Fruit fly (Drosophila melanogaster) whole organism, embryonic: ENCODE results near the gene Psa.

Source experiments
- Asciz ChIP-seq: fragments of 200-800 bp; sonication (Bioruptor generic); optimal IDR thresholded peaks from 2 replicates; lab custom pipeline; 2017; ENCODE audit warnings: missing biosample characterization, mild to moderate bottlenecking, missing genetic modification characterization, missing genetic modification reagents
- CG12299 ChIP-seq: fragments of 200-800 bp; sonication (Bioruptor generic); optimal IDR thresholded peaks from 2 replicates; lab custom pipeline; 2018; ENCODE audit warnings: missing biosample characterization, mild to moderate bottlenecking, missing genetic modification characterization
- CG12391 ChIP-seq: fragments of 200-800 bp; sonication (Bioruptor generic); optimal IDR thresholded peaks from 3 replicates; lab custom pipeline; 2018; ENCODE audit warnings: missing biosample characterization, mild to moderate bottlenecking, missing genetic modification characterization, moderate library complexity
- CG12659 ChIP-seq: fragments of 200-800 bp; sonication (Bioruptor generic); optimal IDR thresholded peaks from 3 replicates; lab custom pipeline; 2017; ENCODE audit warnings: mild to moderate bottlenecking, missing biosample characterization, missing genetic modification reagents, missing genetic modification characterization
- CG13296 ChIP-seq: fragments of 200-800 bp; sonication (Bioruptor generic); optimal IDR thresholded peaks from 3 replicates; lab custom pipeline; 2018; ENCODE audit warnings: missing biosample characterization, mild to moderate bottlenecking, missing genetic modification characterization
- CG13624 ChIP-seq: fragments of 200-800 bp; sonication (Bioruptor generic); optimal IDR thresholded peaks from 2 replicates; lab custom pipeline; 2016; ENCODE audit warnings: missing biosample characterization, missing genetic modification characterization
- CG14441 ChIP-seq: fragments of 200-800 bp; sonication (Bioruptor generic); IDR thresholded peaks from 2 replicates; pipeline ENCODE4 v1.3.6; 2022; ENCODE audit warnings: missing biosample characterization, missing genetic modification characterization
- CG31441 ChIP-seq: fragments of 200-800 bp; sonication (Bioruptor generic); IDR thresholded peaks from 2 replicates; pipeline ENCODE4 v1.3.6; 2022; ENCODE audit warnings: missing biosample characterization, missing genetic modification characterization
- CG32532 ChIP-seq: fragments of 200-800 bp; sonication (Bioruptor generic); IDR thresholded peaks from 2 replicates; pipeline ENCODE4 v1.3.6; 2022; ENCODE audit warnings: missing biosample characterization, missing genetic modification characterization
- CG3407 ChIP-seq: fragments of 200-800 bp; sonication (Bioruptor generic); optimal IDR thresholded peaks from 2 replicates; lab custom pipeline; 2018; ENCODE audit warnings: missing biosample characterization, mild to moderate bottlenecking, missing genetic modification characterization
- CG3847 ChIP-seq: fragments of 200-800 bp; sonication (Bioruptor generic); IDR thresholded peaks from 2 replicates; pipeline ENCODE4 v1.3.6; 2022; ENCODE audit warnings: missing biosample characterization, missing genetic modification characterization
- CG4360 ChIP-seq: fragments of 200-800 bp; sonication (Bioruptor generic); IDR thresholded peaks from 2 replicates; pipeline ENCODE4 v1.3.6; 2022; ENCODE audit warnings: missing biosample characterization, missing genetic modification characterization
- CG4404 ChIP-seq: fragments of 200-800 bp; sonication (Bioruptor generic); IDR thresholded peaks from 2 replicates; pipeline ENCODE4 v1.3.6; 2022; ENCODE audit warnings: missing biosample characterization, missing genetic modification characterization
- CG6272 ChIP-seq: fragments of 200-800 bp; sonication (Bioruptor generic); IDR thresholded peaks from 2 replicates; pipeline ENCODE4 v1.3.6; 2022; ENCODE audit warnings: missing biosample characterization, missing genetic modification characterization
- CG6813 ChIP-seq: fragments of 200-800 bp; sonication (Bioruptor generic); optimal IDR thresholded peaks from 2 replicates; lab custom pipeline; 2017; ENCODE audit warnings: missing biosample characterization, missing genetic modification characterization, mild to moderate bottlenecking, moderate library complexity, missing genetic modification reagents
- CG6854 ChIP-seq: fragments of 200-800 bp; sonication (Bioruptor generic); optimal IDR thresholded peaks from 3 replicates; lab custom pipeline; 2017; ENCODE audit warnings: missing biosample characterization, mild to moderate bottlenecking, missing genetic modification characterization
- CG9609 ChIP-seq: fragments of 200-800 bp; sonication (Bioruptor generic); optimal IDR thresholded peaks from 3 replicates; lab custom pipeline; 2016; ENCODE audit warnings: missing biosample characterization, missing genetic modification characterization
- CG9932 ChIP-seq: fragments of 200-800 bp; sonication (Bioruptor generic); IDR thresholded peaks from 2 replicates; pipeline ENCODE4 v1.3.6; 2022; ENCODE audit warnings: missing biosample characterization, missing genetic modification characterization
- Dref ChIP-seq: fragments of 200-800 bp; sonication (Bioruptor generic); IDR thresholded peaks from 2 replicates; pipeline ENCODE4 v1.3.6; 2022; ENCODE audit warnings: missing biosample characterization, missing genetic modification characterization
- E2f1 ChIP-seq: fragments of 200-800 bp; sonication (Bioruptor generic); IDR thresholded peaks from 2 replicates; pipeline ENCODE4 v1.3.6; 2022; ENCODE audit warnings: missing biosample characterization, missing genetic modification characterization
- HLH4C ChIP-seq: fragments of 200-800 bp; sonication (Bioruptor generic); IDR thresholded peaks from 3 replicates; pipeline ENCODE4 v1.3.6; 2022; ENCODE audit warnings: missing biosample characterization, missing genetic modification characterization; ENCODE audit not compliant: partially characterized antibody
- Hsf ChIP-seq: fragments of 200-800 bp; sonication (Bioruptor generic); optimal IDR thresholded peaks from 3 replicates; lab custom pipeline; 2016; ENCODE audit warnings: missing biosample characterization, missing genetic modification characterization
- Jarid2 ChIP-seq: fragments of 200-800 bp; sonication (Bioruptor generic); optimal IDR thresholded peaks from 3 replicates; lab custom pipeline; 2017; ENCODE audit warnings: mild to moderate bottlenecking, missing biosample characterization, missing genetic modification reagents, missing genetic modification characterization
- NFAT ChIP-seq: fragments of 200-800 bp; sonication (Bioruptor generic); IDR thresholded peaks from 2 replicates; pipeline ENCODE4 v1.3.6; 2022; ENCODE audit warnings: missing biosample characterization, missing genetic modification characterization
- Oli ChIP-seq: fragments of 200-800 bp; sonication (Bioruptor generic); optimal IDR thresholded peaks from 2 replicates; lab custom pipeline; 2018; ENCODE audit warnings: missing biosample characterization, mild to moderate bottlenecking, missing genetic modification characterization, moderate library complexity
- Opbp ChIP-seq: fragments of 200-800 bp; sonication (Bioruptor generic); IDR thresholded peaks from 3 replicates; pipeline ENCODE4 v1.3.6; 2022; ENCODE audit warnings: missing biosample characterization, missing genetic modification characterization; ENCODE audit not compliant: partially characterized antibody
- Poxn ChIP-seq: fragments of 200-800 bp; sonication (Bioruptor generic); IDR thresholded peaks from 2 replicates; pipeline ENCODE4 v1.3.6; 2022; ENCODE audit warnings: missing biosample characterization, missing genetic modification characterization
- Rx ChIP-seq: fragments of 200-800 bp; sonication (Bioruptor generic); IDR thresholded peaks from 2 replicates; pipeline ENCODE4 v1.3.6; 2022; ENCODE audit warnings: missing biosample characterization, missing genetic modification characterization
- Scr ChIP-seq: fragments of 200-800 bp; sonication (Bioruptor generic); IDR thresholded peaks from 2 replicates; pipeline ENCODE4 v1.3.6; 2022; ENCODE audit warnings: missing biosample characterization, missing genetic modification characterization; ENCODE audit not compliant: partially characterized antibody
- Taf1 ChIP-seq: fragments of 200-800 bp; sonication (Bioruptor generic); IDR thresholded peaks from 2 replicates; pipeline ENCODE4 v1.3.6; 2022; ENCODE audit warnings: missing biosample characterization, missing genetic modification characterization
- bigmax ChIP-seq: fragments of 200-800 bp; sonication (Bioruptor generic); optimal IDR thresholded peaks from 2 replicates; lab custom pipeline; 2018; ENCODE audit warnings: missing biosample characterization, mild to moderate bottlenecking, missing genetic modification characterization
- cato ChIP-seq: fragments of 200-800 bp; sonication (Bioruptor generic); optimal IDR thresholded peaks from 2 replicates; lab custom pipeline; 2016; ENCODE audit warnings: missing biosample characterization, missing genetic modification characterization, borderline replicate concordance
- chif ChIP-seq, 2 experiments: fragments of 200-800 bp; sonication (Bioruptor generic); optimal IDR thresholded peaks; 3 replicates each; lab custom pipeline; 2016; ENCODE audit warnings: missing biosample characterization in 2 of 2, missing genetic modification characterization in 2 of 2
- chn ChIP-seq: fragments of 200-800 bp; sonication (Bioruptor generic); optimal IDR thresholded peaks from 2 replicates; lab custom pipeline; 2016; ENCODE audit warnings: missing biosample characterization, missing genetic modification characterization
- corto ChIP-seq: fragments of 200-800 bp; sonication (Bioruptor generic); optimal IDR thresholded peaks from 2 replicates; lab custom pipeline; 2016; ENCODE audit warnings: missing biosample characterization, mild to moderate bottlenecking, missing genetic modification characterization, moderate library complexity
- crp ChIP-seq, 2 experiments: fragments of 200-800 bp; sonication (Bioruptor generic); optimal IDR thresholded peaks; 2 replicates in 1 of 2; 3 replicates in 1 of 2; lab custom pipeline; 2017; ENCODE audit warnings: missing biosample characterization in 2 of 2, missing genetic modification characterization in 2 of 2, mild to moderate bottlenecking in 1 of 2, moderate library complexity in 1 of 2
- dmrt99B ChIP-seq: fragments of 200-800 bp; sonication (Bioruptor generic); optimal IDR thresholded peaks from 2 replicates; lab custom pipeline; 2018; ENCODE audit warnings: missing biosample characterization, mild to moderate bottlenecking, missing genetic modification characterization, moderate library complexity
- fd3F ChIP-seq: fragments of 200-800 bp; sonication (Bioruptor generic); optimal IDR thresholded peaks from 2 replicates; lab custom pipeline; 2018; ENCODE audit warnings: missing biosample characterization, mild to moderate bottlenecking, missing genetic modification characterization, moderate library complexity
- kni ChIP-seq: fragments of 200-800 bp; sonication (Bioruptor generic); optimal IDR thresholded peaks from 3 replicates; lab custom pipeline; 2017; ENCODE audit warnings: mild to moderate bottlenecking, missing biosample characterization, missing genetic modification reagents, missing genetic modification characterization
- lab ChIP-seq: fragments of 200-800 bp; sonication (Bioruptor generic); optimal IDR thresholded peaks from 3 replicates; lab custom pipeline; 2017; ENCODE audit warnings: missing biosample characterization, missing genetic modification characterization, mild to moderate bottlenecking, moderate library complexity, missing genetic modification reagents
- otp ChIP-seq: fragments of 200-800 bp; sonication (Bioruptor generic); IDR thresholded peaks from 3 replicates; pipeline ENCODE4, ENCODE4 v1.3.6; 2022; ENCODE audit warnings: missing biosample characterization, missing genetic modification characterization
- peb ChIP-seq: fragments of 200-800 bp; sonication (Bioruptor generic); IDR thresholded peaks from 2 replicates; pipeline ENCODE4 v1.3.6; 2022; ENCODE audit warnings: missing biosample characterization, missing genetic modification characterization
- pfk ChIP-seq: fragments of 200-800 bp; sonication (Bioruptor generic); optimal IDR thresholded peaks from 2 replicates; lab custom pipeline; 2018; ENCODE audit warnings: missing biosample characterization, mild to moderate bottlenecking, missing genetic modification characterization, moderate library complexity
- ranshi ChIP-seq: fragments of 200-800 bp; sonication (Bioruptor generic); IDR thresholded peaks from 2 replicates; pipeline ENCODE4 v1.3.6; 2022; ENCODE audit warnings: missing biosample characterization, missing genetic modification characterization
- row ChIP-seq: fragments of 200-800 bp; sonication (Bioruptor generic); IDR thresholded peaks from 3 replicates; pipeline ENCODE4 v1.3.6; 2022; ENCODE audit warnings: missing biosample characterization, missing genetic modification characterization
- seq ChIP-seq: fragments of 200-800 bp; sonication (Bioruptor generic); IDR thresholded peaks from 2 replicates; pipeline ENCODE4 v1.3.6; 2022; ENCODE audit warnings: missing biosample characterization, missing genetic modification characterization
- slbo ChIP-seq: fragments of 200-800 bp; sonication (Bioruptor generic); IDR thresholded peaks from 2 replicates; pipeline ENCODE4 v1.3.6; 2022; ENCODE audit warnings: missing biosample characterization, missing genetic modification characterization
- tap ChIP-seq: fragments of 200-800 bp; optimal IDR thresholded peaks from 3 replicates; lab custom pipeline; 2019; ENCODE audit warnings: missing biosample characterization, mild to moderate bottlenecking, missing genetic modification characterization, moderate library complexity
- ttk ChIP-seq: fragments of 200-800 bp; sonication (Bioruptor generic); IDR thresholded peaks from 2 replicates; pipeline ENCODE4 v2.1.2; 2022; ENCODE audit warnings: missing biosample characterization, missing genetic modification characterization
- zf30C ChIP-seq: fragments of 200-800 bp; sonication (Bioruptor generic); optimal IDR thresholded peaks from 3 replicates; lab custom pipeline; 2018; ENCODE audit warnings: missing biosample characterization, mild to moderate bottlenecking, missing genetic modification characterization

The Psa gene

dm6 chr3L:1549148-1549547 is 46.5 kb downstream of the Psa start (continued):
- TF ChIP-seq lab (GFP tag; lab: Kevin White, UChicago) (peak; percentile 1), CG9932 (peak; percentile 30; the same call in 1 of the 2 replicates), otp (peak; percentile 67), CG14441 (GFP tag; lab: Robert Waterston, UW) (no peak), CG13296 (no peak), pfk (peak; percentile 47), chn (GFP tag; lab: Kevin White, UChicago) (peak; percentile 14), Poxn (GFP tag; lab: Robert Waterston, UW) (no peak), slbo (GFP tag; lab: Robert Waterston, UW) (peak; percentile 42; the same call in 1 of the 2 replicates), HLH4C (GFP tag; lab: Robert Waterston, UW) (no peak), tap (tag; lab: Kevin White, UChicago) (no peak), dmrt99B (tag; lab: Kevin White, UChicago) (peak; percentile 39), Rx (GFP tag; lab: Robert Waterston, UW) (no peak), CG31441 (GFP tag; lab: Robert Waterston, UW) (no peak), CG32532 (GFP tag; lab: Robert Waterston, UW) (peak; percentile 50; the same call in 1 of the 2 replicates), CG12299 (tag; lab: Kevin White, UChicago) (no peak), CG3407 (GFP tag; lab: Kevin White, UChicago) (no peak), CG6854 (GFP tag; lab: Kevin White, UChicago) (no peak), row (peak; percentile 54), NFAT (GFP tag; lab: Robert Waterston, UW) (peak; percentile 29), Scr (0 out of 2 replicates have a peak, but pooled peaks have one; percentile 13), corto (GFP tag; lab: Kevin White, UChicago) (no peak), CG4404 (GFP tag; lab: Robert Waterston, UW) (no peak), Hsf (GFP tag; lab: Kevin White, UChicago) (no peak), crp (GFP tag; optimal IDR thresholded peaks at IDR 0.05; lab: Kevin White, UChicago) (peak in 1 of 2 experiments; percentile 54), fd3F (peak; percentile 10), CG3847 (GFP tag; lab: Robert Waterston, UW) (no peak), CG6813 (GFP tag; lab: Kevin White, UChicago) (peak; percentile 32), chif (GFP tag; optimal IDR thresholded peaks at IDR 0.05; lab: Kevin White, UChicago) (peak; percentile 4 to 12), kni (GFP tag; lab: Kevin White, UChicago) (peak; percentile 68), cato (GFP tag; lab: Kevin White, UChicago) (peak; percentile 33), Oli (tag; lab: Kevin White, UChicago) (peak; percentile 39), Jarid2 (GFP tag; lab: Kevin White, UChicago) (peak; percentile 3), ranshi (peak; percentile 36; the same call in 1 of the 2 replicates), CG12391 (tag; lab: Kevin White, UChicago) (peak; percentile 1), bigmax (GFP tag; lab: Kevin White, UChicago) (no peak), Asciz (GFP tag; lab: Kevin White, UChicago) (peak; percentile 9), CG9609 (GFP tag; lab: Kevin White, UChicago) (peak; percentile 21), CG12659 (GFP tag; lab: Kevin White, UChicago) (peak; percentile 27), Dref (no peak), Opbp (no peak), Taf1 (GFP tag; lab: Robert Waterston, UW) (0 out of 2 replicates have a peak, but pooled peaks have one; percentile 8), ttk (GFP tag; lab: Robert Waterston, UW) (no peak), CG4360 (GFP tag; lab: Robert Waterston, UW) (0 out of 2 replicates have a peak, but pooled peaks have one; percentile 42), CG6272 (GFP tag; lab: Robert Waterston, UW) (no peak), peb (0 out of 2 replicates have a peak, but pooled peaks have one; percentile 26), seq (GFP tag; lab: Robert Waterston, UW) (0 out of 2 replicates have a peak, but pooled peaks have one; percentile 33), E2f1 (GFP tag; lab: Robert Waterston, UW) (no peak), CG13624 (peak; percentile 13), zf30C (no peak)
